Worm (Caenorhabditis elegans): ENCODE results near the gene F07D3.3.

DNA sequence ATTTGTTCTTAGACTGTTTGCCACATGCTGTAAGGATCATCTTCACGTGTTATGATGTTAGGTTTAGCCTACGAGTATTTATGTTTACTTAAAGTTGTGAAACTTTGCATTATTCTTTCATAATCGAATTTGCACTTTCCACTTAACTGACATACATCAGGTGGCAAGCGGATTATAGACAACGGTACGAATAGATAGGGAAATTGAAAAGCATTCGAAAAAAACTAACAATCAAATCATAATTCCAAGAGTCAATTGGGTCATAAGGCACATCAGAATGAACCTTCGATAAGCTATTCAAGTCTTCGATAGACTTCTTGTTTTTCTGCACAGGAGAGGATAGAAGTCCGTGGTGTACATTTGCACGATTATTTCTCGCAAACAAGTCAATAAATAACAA, 30.0 kb upstream of the F07D3.3 start:
- TF ChIP-seq lin-13 (GFP tag; optimal IDR thresholded peaks at IDR 0.05) (no peak), mdl-1 (tag; optimal IDR thresholded peaks at IDR 0.05) (no peak), fos-1 (tag; optimal IDR thresholded peaks at IDR 0.05) (peak; percentile 27), dmd-4 (tag; optimal IDR thresholded peaks at IDR 0.05) (no peak), unc-62 (GFP tag; optimal IDR thresholded peaks at IDR 0.05) (no peak), egl-27 (tag; optimal IDR thresholded peaks at IDR 0.05) (no peak), lin-39 (tag; optimal IDR thresholded peaks at IDR 0.05) (no peak), blmp-1 (tag; optimal IDR thresholded peaks at IDR 0.05; ENCODE audit: insufficient read depth) (no peak), elt-3 (tag; optimal IDR thresholded peaks at IDR 0.05) (no peak), ama-1 (optimal IDR thresholded peaks at IDR 0.05) (no peak), nhr-25 (tag; optimal IDR thresholded peaks at IDR 0.05) (no peak), alr-1 (tag; optimal IDR thresholded peaks at IDR 0.05) (no peak), ztf-11 (tag; optimal IDR thresholded peaks at IDR 0.05) (no peak)

All from whole organism, L2 larva.